Worm (Caenorhabditis elegans): Measurements from ENCODE around the gene acdh-2.
"Not testable (repeated sequence)": the region's sequence is repeated elsewhere in the genome, so short reads cannot be mapped to it uniquely, and the experiment has no call there.

The acdh-2 gene

ce11 chrII:5537524-5537923 lies 9.8 kb downstream of the acdh-2 start, which contains the start of gene C17C3.11:
TSS of gene C17C3.11 (plus strand) at chrII:5537824.
- TF ChIP-seq cnd-1 (tag; optimal IDR thresholded peaks at IDR 0.05) (no peak), blmp-1 (tag; optimal IDR thresholded peaks at IDR 0.05) (no peak), nhr-2 (tag; optimal IDR thresholded peaks at IDR 0.05) (no peak), nhr-237 (tag; optimal IDR thresholded peaks at IDR 0.05) (no peak), ces-1 (GFP tag; optimal IDR thresholded peaks at IDR 0.05) (no peak), nhr-12 (tag; optimal IDR thresholded peaks at IDR 0.05) (no peak), tbx-8 (GFP tag; optimal IDR thresholded peaks at IDR 0.05) (no peak), ceh-83 (GFP tag; optimal IDR thresholded peaks at IDR 0.05) (no peak), mab-5 (tag; optimal IDR thresholded peaks at IDR 0.05) (no peak), unc-120 (tag; optimal IDR thresholded peaks at IDR 0.05; ENCODE audit: poor library complexity, severe bottlenecking) (no peak), M03D4.4 (tag; optimal IDR thresholded peaks at IDR 0.05) (no peak), unc-62 (GFP tag; optimal IDR thresholded peaks at IDR 0.05) (no peak), nhr-28 (tag; optimal IDR thresholded peaks at IDR 0.05) (no peak), ztf-11 (tag; optimal IDR thresholded peaks at IDR 0.05) (no peak), lsy-2 (tag; optimal IDR thresholded peaks at IDR 0.05) (no peak), sem-2 (GFP tag; optimal IDR thresholded peaks at IDR 0.05) (no peak), ham-2 (GFP tag; optimal IDR thresholded peaks at IDR 0.05) (no peak), zip-8 (tag; optimal IDR thresholded peaks at IDR 0.05) (no peak), pha-4 (tag; optimal IDR thresholded peaks at IDR 0.05) (no peak)

ce11 chrII:5537078-5537477 lies 10.2 kb downstream of the acdh-2 start:
- TF ChIP-seq M03D4.4 (tag; optimal IDR thresholded peaks at IDR 0.05) (no peak), lin-32 (GFP tag; optimal IDR thresholded peaks at IDR 0.05) (no peak), unc-120 (tag; optimal IDR thresholded peaks at IDR 0.05; ENCODE audit: poor library complexity, severe bottlenecking) (no peak), blmp-1 (tag; optimal IDR thresholded peaks at IDR 0.05) (no peak), drap-1 (GFP tag; optimal IDR thresholded peaks at IDR 0.05) (no peak), nhr-2 (tag; optimal IDR thresholded peaks at IDR 0.05) (no peak), sem-2 (GFP tag; optimal IDR thresholded peaks at IDR 0.05) (no peak)

ce11 chrII:5534939-5535338 lies 12.4 kb downstream of the acdh-2 start, which contains the start of gene hlh-25:
TSS of gene hlh-25 (plus strand) at chrII:5535239.
- not testable (repeated sequence) for TF ChIP-seq snpc-4 (tag; optimal IDR thresholded peaks at IDR 0.05); lin-32 (GFP tag; optimal IDR thresholded peaks at IDR 0.05); mab-5 (tag; optimal IDR thresholded peaks at IDR 0.05)

DNA sequence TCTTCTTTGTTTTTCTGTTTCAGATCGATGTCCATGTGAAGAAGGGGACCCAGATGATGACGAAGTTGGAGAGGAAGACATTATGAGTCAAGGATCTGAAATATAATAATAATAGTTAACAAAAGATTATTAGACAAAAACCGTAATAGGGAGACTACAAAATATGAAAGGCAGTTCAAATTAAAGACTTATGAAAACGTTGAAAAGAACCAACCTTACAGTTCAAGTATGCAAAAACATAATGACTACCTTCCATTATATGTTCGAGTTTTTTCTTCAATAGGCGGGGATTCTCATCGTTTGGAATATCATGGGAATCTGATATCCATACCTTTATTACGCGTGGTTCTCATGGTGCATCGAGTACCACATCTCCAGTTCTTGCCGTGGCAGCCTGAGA lies 13.7 kb downstream of the acdh-2 start, which contains the start of gene hlh-26:
Gene hlh-26 (minus strand): TSS at position 101 of the 400 bp plus-strand sequence.
- TF ChIP-seq mep-1 (tag; optimal IDR thresholded peaks at IDR 0.05) (no peak), sptf-1 (tag; optimal IDR thresholded peaks at IDR 0.05) (no peak), lsy-2 (tag; optimal IDR thresholded peaks at IDR 0.05) (no peak), nhr-76 (tag; optimal IDR thresholded peaks at IDR 0.05) (no peak), mls-2 (tag; optimal IDR thresholded peaks at IDR 0.05) (no peak), snpc-4 (tag; optimal IDR thresholded peaks at IDR 0.05) (no peak), tbx-8 (GFP tag; optimal IDR thresholded peaks at IDR 0.05) (no peak), drap-1 (GFP tag; optimal IDR thresholded peaks at IDR 0.05) (no peak), zip-8 (tag; optimal IDR thresholded peaks at IDR 0.05) (no peak), ztf-11 (tag; optimal IDR thresholded peaks at IDR 0.05) (no peak), hlh-1 (tag; optimal IDR thresholded peaks at IDR 0.05) (no peak), nhr-237 (tag; optimal IDR thresholded peaks at IDR 0.05) (no peak), pha-4 (tag; optimal IDR thresholded peaks at IDR 0.05) (no peak), M03D4.4 (tag; optimal IDR thresholded peaks at IDR 0.05) (no peak), blmp-1 (tag; optimal IDR thresholded peaks at IDR 0.05) (no peak), ces-1 (GFP tag; optimal IDR thresholded peaks at IDR 0.05) (no peak), nhr-28 (tag; optimal IDR thresholded peaks at IDR 0.05) (no peak)

DNA sequence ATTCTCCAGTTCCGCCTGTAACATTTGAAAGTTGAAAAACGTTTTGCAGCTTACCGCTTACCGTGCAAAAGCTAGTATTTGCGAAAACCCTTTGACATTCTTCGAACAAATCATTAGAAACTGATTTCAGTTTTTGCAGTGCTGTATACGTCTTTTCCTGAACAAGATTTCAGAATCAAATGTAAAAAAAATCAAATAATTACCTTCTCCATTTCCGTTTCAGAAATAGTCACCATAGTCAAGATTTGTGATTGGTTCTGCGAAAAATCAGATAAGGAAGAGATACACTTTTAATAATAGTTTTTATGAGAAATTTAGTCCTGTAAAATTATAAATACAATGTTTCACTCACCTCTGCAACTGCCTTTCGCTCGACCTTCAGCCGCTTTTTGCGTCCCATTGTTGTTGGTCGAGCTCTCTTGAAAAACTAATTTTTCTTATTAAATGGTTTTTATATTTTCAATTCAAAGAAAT lies 15.4 kb downstream of the acdh-2 start, which contains the start of gene C17C3.9:
Gene C17C3.9 (minus strand): TSS at position 424 of the 474 bp plus-strand sequence.
- TF ChIP-seq nhr-237 (tag; optimal IDR thresholded peaks at IDR 0.05) (no peak), ces-1 (GFP tag; optimal IDR thresholded peaks at IDR 0.05) (no peak), cnd-1 (tag; optimal IDR thresholded peaks at IDR 0.05) (no peak), nhr-76 (tag; optimal IDR thresholded peaks at IDR 0.05) (no peak), ceh-39 (tag; optimal IDR thresholded peaks at IDR 0.05) (no peak), ztf-11 (tag; optimal IDR thresholded peaks at IDR 0.05) (no peak), sptf-1 (tag; optimal IDR thresholded peaks at IDR 0.05) (no peak), unc-39 (tag; optimal IDR thresholded peaks at IDR 0.05) (no peak), sem-2 (GFP tag; optimal IDR thresholded peaks at IDR 0.05) (no peak), bed-3 (GFP tag; optimal IDR thresholded peaks at IDR 0.05) (no peak), tbx-8 (GFP tag; optimal IDR thresholded peaks at IDR 0.05) (no peak), blmp-1 (tag; optimal IDR thresholded peaks at IDR 0.05) (no peak), M03D4.4 (tag; optimal IDR thresholded peaks at IDR 0.05) (no peak), zip-8 (tag; optimal IDR thresholded peaks at IDR 0.05) (no peak), ceh-83 (GFP tag; optimal IDR thresholded peaks at IDR 0.05) (no peak), lin-13 (tag; optimal IDR thresholded peaks at IDR 0.05) (no peak), elt-3 (tag; optimal IDR thresholded peaks at IDR 0.05) (no peak), unc-120 (tag; optimal IDR thresholded peaks at IDR 0.05; ENCODE audit: poor library complexity, severe bottlenecking) (no peak), mab-5 (tag; optimal IDR thresholded peaks at IDR 0.05) (no peak), snpc-4 (tag; optimal IDR thresholded peaks at IDR 0.05) (no peak)
